Worm (Caenorhabditis elegans): Measurements from ENCODE around the gene mgrn-1.
A peak's percentile ranks its signal among the peaks of the same experiment; 100 is the strongest.

Gene mgrn-1

ce11 chrX:14281526-14281925 is 30.0 kb downstream of the mgrn-1 start, which contains the start of gene E02H4.2:
TSS of gene E02H4.2 (minus strand) at chrX:14281626.
- TF ChIP-seq nhr-23 (tag; optimal IDR thresholded peaks at IDR 0.05) (no peak), lin-13 (GFP tag; optimal IDR thresholded peaks at IDR 0.05) (no peak), gmeb-1 (tag; optimal IDR thresholded peaks at IDR 0.05) (no peak), snpc-4 (tag; optimal IDR thresholded peaks at IDR 0.05) (no peak), unc-55 (GFP tag; optimal IDR thresholded peaks at IDR 0.05) (no peak), fos-1 (tag; optimal IDR thresholded peaks at IDR 0.05) (no peak), nhr-129 (tag; optimal IDR thresholded peaks at IDR 0.05) (no peak), C34F6.9 (tag; optimal IDR thresholded peaks at IDR 0.05) (no peak), elt-1 (tag; optimal IDR thresholded peaks at IDR 0.05) (no peak), zag-1 (tag; optimal IDR thresholded peaks at IDR 0.05) (no peak), nhr-77 (tag; optimal IDR thresholded peaks at IDR 0.05) (no peak), dmd-4 (tag; optimal IDR thresholded peaks at IDR 0.05) (no peak)

ce11 chrX:14267781-14268180 is 43.7 kb downstream of the mgrn-1 start, which contains the start of gene del-1:
TSS of gene del-1 (plus strand) at chrX:14268081.
- TF ChIP-seq ZK546.5 (tag; optimal IDR thresholded peaks at IDR 0.05) (no peak), nhr-10 (tag; optimal IDR thresholded peaks at IDR 0.05) (no peak), skn-1 (tag; optimal IDR thresholded peaks at IDR 0.05) (no peak), ztf-11 (tag; optimal IDR thresholded peaks at IDR 0.05) (no peak)

- TF ChIP-seq elt-1 (tag; optimal IDR thresholded peaks at IDR 0.05) = peak; percentile 29
- TF ChIP-seq nhr-129 (tag; optimal IDR thresholded peaks at IDR 0.05) = no peak
- no peak for TF ChIP-seq blmp-1 (tag; optimal IDR thresholded peaks at IDR 0.05; ENCODE audit: insufficient read depth)
- no peak for TF ChIP-seq unc-55 (GFP tag; optimal IDR thresholded peaks at IDR 0.05)
Observed at ce11 chrX:14267170-14267569, 44.3 kb downstream of the mgrn-1 start.

ce11 chrX:14263473-14263872 is 48.0 kb downstream of the mgrn-1 start, which contains the start of gene E02H4.8:
TSS of gene E02H4.8 (minus strand) at chrX:14263573.
- TF ChIP-seq F13H6.1 (tag; optimal IDR thresholded peaks at IDR 0.05) (no peak), R02D3.7 (tag; optimal IDR thresholded peaks at IDR 0.05) (no peak), ztf-1 (GFP tag; conservative IDR thresholded peaks at IDR 0.05) (no peak), gmeb-1 (tag; optimal IDR thresholded peaks at IDR 0.05) (no peak), lin-11 (tag; optimal IDR thresholded peaks at IDR 0.05) (no peak)

All from whole organism, L2 larva.